Fruit fly (Drosophila melanogaster) whole organism, embryonic: ENCODE measurements around the gene Pka-C2.

ENCODE experiments used
- Antp ChIP-seq: fragments of 200-800 bp; sonication (Bioruptor generic); optimal IDR thresholded peaks from 3 replicates; lab custom pipeline; 2016; ENCODE audit warnings: missing biosample characterization, missing genetic modification characterization
- BEAF-32 ChIP-seq: fragments of 200-800 bp; sonication (Bioruptor generic); optimal IDR thresholded peaks from 3 replicates; lab custom pipeline; 2017; ENCODE audit warnings: missing biosample characterization, missing genetic modification characterization, mild to moderate bottlenecking, moderate library complexity, missing genetic modification reagents
- BtbVII ChIP-seq: fragments of 200-800 bp; sonication (Bioruptor generic); optimal IDR thresholded peaks from 3 replicates; lab custom pipeline; 2017; ENCODE audit warnings: missing biosample characterization, mild to moderate bottlenecking, missing genetic modification characterization
- CG11504 ChIP-seq: fragments of 200-800 bp; sonication (Bioruptor generic); optimal IDR thresholded peaks from 3 replicates; lab custom pipeline; 2019; ENCODE audit warnings: missing biosample characterization, mild to moderate bottlenecking, missing genetic modification characterization, moderate library complexity
- CG13424 ChIP-seq: fragments of 200-800 bp; sonication (Bioruptor generic); optimal IDR thresholded peaks from 2 replicates; lab custom pipeline; 2019; ENCODE audit warnings: missing biosample characterization, mild to moderate bottlenecking, missing genetic modification characterization, moderate library complexity
- CG14710 ChIP-seq: fragments of 200-800 bp; sonication (Bioruptor generic); optimal IDR thresholded peaks from 3 replicates; lab custom pipeline; 2019; ENCODE audit warnings: missing biosample characterization, mild to moderate bottlenecking, missing genetic modification characterization, moderate library complexity
- CG1603 ChIP-seq: fragments of 200-800 bp; sonication (Bioruptor generic); optimal IDR thresholded peaks from 2 replicates; lab custom pipeline; 2019; ENCODE audit warnings: missing biosample characterization, mild to moderate bottlenecking, missing genetic modification characterization, moderate library complexity
- CG16813 ChIP-seq: fragments of 200-800 bp; sonication (Bioruptor generic); IDR thresholded peaks from 3 replicates; pipeline ENCODE4 v1.3.6; 2022; ENCODE audit warnings: missing biosample characterization, missing genetic modification characterization; ENCODE audit not compliant: partially characterized antibody
- CG17328 ChIP-seq: fragments of 200-800 bp; sonication (Bioruptor generic); IDR thresholded peaks from 2 replicates; pipeline ENCODE4 v1.3.6; 2022; ENCODE audit warnings: missing biosample characterization, missing genetic modification characterization
- CG18262 ChIP-seq: fragments of 200-800 bp; optimal IDR thresholded peaks from 3 replicates; lab custom pipeline; 2019; ENCODE audit warnings: missing biosample characterization, mild to moderate bottlenecking, missing genetic modification characterization, moderate library complexity
- CG2678 ChIP-seq: fragments of 200-800 bp; sonication (Bioruptor generic); optimal IDR thresholded peaks from 3 replicates; lab custom pipeline; 2019; ENCODE audit warnings: missing biosample characterization, mild to moderate bottlenecking, missing genetic modification characterization, moderate library complexity
- CG2712 ChIP-seq: fragments of 200-800 bp; optimal IDR thresholded peaks from 3 replicates; lab custom pipeline; 2019; ENCODE audit warnings: missing biosample characterization, mild to moderate bottlenecking, missing genetic modification characterization, moderate library complexity
- CG4404 ChIP-seq: fragments of 200-800 bp; sonication (Bioruptor generic); IDR thresholded peaks from 2 replicates; pipeline ENCODE4 v1.3.6; 2022; ENCODE audit warnings: missing biosample characterization, missing genetic modification characterization
- CG9609 ChIP-seq: fragments of 200-800 bp; sonication (Bioruptor generic); optimal IDR thresholded peaks from 3 replicates; lab custom pipeline; 2016; ENCODE audit warnings: missing biosample characterization, missing genetic modification characterization
- Camta ChIP-seq: fragments of 200-800 bp; sonication (Bioruptor generic); optimal IDR thresholded peaks from 2 replicates; lab custom pipeline; 2016; ENCODE audit warnings: missing biosample characterization, missing genetic modification characterization
- Chrac-16 ChIP-seq: fragments of 200-800 bp; sonication (Bioruptor generic); optimal IDR thresholded peaks from 3 replicates; lab custom pipeline; 2016; ENCODE audit warnings: missing biosample characterization, missing genetic modification characterization
- Deaf1 ChIP-seq: fragments of 200-800 bp; optimal IDR thresholded peaks from 3 replicates; lab custom pipeline; 2019; ENCODE audit warnings: missing biosample characterization, mild to moderate bottlenecking, missing genetic modification characterization, moderate library complexity
- Ets65A ChIP-seq: fragments of 200-800 bp; sonication (Bioruptor generic); peaks from one replicate; lab custom pipeline; 2016; ENCODE audit warnings: missing biosample characterization, missing genetic modification characterization
- Ets97D ChIP-seq: fragments of 200-800 bp; sonication (Bioruptor generic); optimal IDR thresholded peaks from 3 replicates; lab custom pipeline; 2016; ENCODE audit warnings: missing biosample characterization, missing genetic modification characterization
- GATAe ChIP-seq: fragments of 200-800 bp; sonication (Bioruptor generic); conservative IDR thresholded peaks from 2 replicates; pipeline ENCODE4 v1.3.6; 2022; ENCODE audit warnings: missing biosample characterization, missing genetic modification characterization
- Hr51 ChIP-seq, 2 experiments: fragments of 200-800 bp; sonication (Bioruptor generic); optimal IDR thresholded peaks; 2 replicates in 1 of 2; 3 replicates in 1 of 2; lab custom pipeline; 2016 to 2018; ENCODE audit warnings: missing biosample characterization in 2 of 2, missing genetic modification characterization in 2 of 2, mild to moderate bottlenecking in 1 of 2, moderate library complexity in 1 of 2
- Hr78 ChIP-seq, 2 experiments: fragments of 200-800 bp in 1 of 2; fragments of >200 bp in 1 of 2; sonication (Bioruptor generic) in 1 of 2; optimal IDR thresholded peaks; 2 replicates each; lab custom pipeline; 2017 to 2019; ENCODE audit warnings: missing biosample characterization in 2 of 2, missing genetic modification characterization in 2 of 2, mild to moderate bottlenecking in 1 of 2, moderate library complexity in 1 of 2
- Hsf ChIP-seq: fragments of 200-800 bp; sonication (Bioruptor generic); optimal IDR thresholded peaks from 3 replicates; lab custom pipeline; 2016; ENCODE audit warnings: missing biosample characterization, missing genetic modification characterization
- Kr ChIP-seq: fragments of 200-800 bp; sonication (Bioruptor generic); optimal IDR thresholded peaks from 2 replicates; lab custom pipeline; 2017; ENCODE audit warnings: missing biosample characterization, mild to moderate bottlenecking, missing genetic modification characterization
- NC2α ChIP-seq: fragments of 200-800 bp; sonication (Bioruptor generic); optimal IDR thresholded peaks from 2 replicates; lab custom pipeline; 2016; ENCODE audit warnings: missing biosample characterization, missing genetic modification characterization
- Sox102F ChIP-seq: fragments of 200-800 bp; sonication (Bioruptor generic); optimal IDR thresholded peaks from 2 replicates; lab custom pipeline; 2018; ENCODE audit warnings: missing biosample characterization, mild to moderate bottlenecking, missing genetic modification characterization, moderate library complexity
- ab ChIP-seq: fragments of 200-800 bp; sonication (Bioruptor generic); optimal IDR thresholded peaks from 2 replicates; lab custom pipeline; 2016; ENCODE audit warnings: missing biosample characterization, missing genetic modification characterization
- bab2 ChIP-seq: fragments of 200-800 bp; sonication (Bioruptor generic); optimal IDR thresholded peaks from 2 replicates; lab custom pipeline; 2016; ENCODE audit warnings: missing biosample characterization, missing genetic modification characterization
- bcd ChIP-seq: fragments of 200-800 bp; sonication (Bioruptor generic); optimal IDR thresholded peaks from 2 replicates; lab custom pipeline; 2017; ENCODE audit warnings: missing biosample characterization, mild to moderate bottlenecking, missing genetic modification characterization
- dm ChIP-seq: fragments of 200-800 bp; sonication (Bioruptor generic); optimal IDR thresholded peaks from 3 replicates; lab custom pipeline; 2016; ENCODE audit warnings: missing biosample characterization, missing genetic modification characterization
- dmrt11E ChIP-seq: fragments of 200-800 bp; sonication (Bioruptor generic); optimal IDR thresholded peaks from 3 replicates; lab custom pipeline; 2018; ENCODE audit warnings: missing biosample characterization, mild to moderate bottlenecking, missing genetic modification characterization, moderate library complexity
- en ChIP-seq: fragments of 200-800 bp; sonication (Bioruptor generic); optimal IDR thresholded peaks from 2 replicates; lab custom pipeline; 2016; ENCODE audit warnings: missing biosample characterization, missing genetic modification characterization
- gsb-n ChIP-seq: fragments of 200-800 bp; sonication (Bioruptor generic); optimal IDR thresholded peaks from 3 replicates; lab custom pipeline; 2018; ENCODE audit warnings: missing biosample characterization, mild to moderate bottlenecking, missing genetic modification characterization
- hbn ChIP-seq: fragments of 200-800 bp; sonication (Bioruptor generic); IDR thresholded peaks from 2 replicates; pipeline ENCODE4 v1.3.6; 2022; ENCODE audit warnings: missing biosample characterization, missing genetic modification characterization; ENCODE audit not compliant: partially characterized antibody
- inv ChIP-seq: fragments of 200-800 bp; sonication (Bioruptor generic); IDR thresholded peaks from 2 replicates; pipeline ENCODE4 v1.3.6; 2022; ENCODE audit warnings: missing biosample characterization, missing genetic modification characterization; ENCODE audit not compliant: partially characterized antibody
- nerfin-1 ChIP-seq: fragments of 200-800 bp; sonication (Bioruptor generic); optimal IDR thresholded peaks from 3 replicates; lab custom pipeline; 2019; ENCODE audit warnings: missing biosample characterization, mild to moderate bottlenecking, missing genetic modification characterization, moderate library complexity
- oc ChIP-seq: fragments of 200-800 bp; sonication (Bioruptor generic); optimal IDR thresholded peaks from 2 replicates; lab custom pipeline; 2018; ENCODE audit warnings: missing biosample characterization, mild to moderate bottlenecking, missing genetic modification characterization, moderate library complexity
- prd ChIP-seq, 3 experiments: fragments of >200 bp in 2 of 3; fragments of 200-800 bp in 1 of 3; sonication (Bioruptor generic) in 1 of 3; optimal IDR thresholded peaks in 2 of 3; IDR thresholded peaks in 1 of 3; 2 replicates in 2 of 3; 3 replicates in 1 of 3; pipeline versions ENCODE4 v1.3.6 to Lab custom; 2017 to 2022; ENCODE audit warnings: missing biosample characterization in 1 of 3, missing genetic modification characterization in 1 of 3
- pros ChIP-seq: fragments of 200-800 bp; sonication (Bioruptor generic); optimal IDR thresholded peaks from 3 replicates; lab custom pipeline; 2019; ENCODE audit warnings: missing biosample characterization, mild to moderate bottlenecking, missing genetic modification characterization, moderate library complexity
- ranshi ChIP-seq: fragments of 200-800 bp; sonication (Bioruptor generic); IDR thresholded peaks from 2 replicates; pipeline ENCODE4 v1.3.6; 2022; ENCODE audit warnings: missing biosample characterization, missing genetic modification characterization
- ro ChIP-seq: fragments of 200-800 bp; sonication (Bioruptor generic); IDR thresholded peaks from 2 replicates; pipeline ENCODE4 v1.3.6; 2022; ENCODE audit warnings: missing biosample characterization, missing genetic modification characterization
- row ChIP-seq: fragments of 200-800 bp; sonication (Bioruptor generic); IDR thresholded peaks from 3 replicates; pipeline ENCODE4 v1.3.6; 2022; ENCODE audit warnings: missing biosample characterization, missing genetic modification characterization
- sens ChIP-seq: fragments of 200-800 bp; sonication (Bioruptor generic); peaks from one replicate; lab custom pipeline; 2016; ENCODE audit warnings: missing biosample characterization, missing genetic modification characterization
- trh ChIP-seq: fragments of 200-800 bp; sonication (Bioruptor generic); optimal IDR thresholded peaks from 2 replicates; lab custom pipeline; 2016; ENCODE audit warnings: missing biosample characterization, missing genetic modification characterization
- zf30C ChIP-seq: fragments of 200-800 bp; sonication (Bioruptor generic); optimal IDR thresholded peaks from 3 replicates; lab custom pipeline; 2018; ENCODE audit warnings: missing biosample characterization, mild to moderate bottlenecking, missing genetic modification characterization
- zfh1 ChIP-seq: fragments of 200-800 bp; sonication (Bioruptor generic); IDR thresholded peaks from 3 replicates; pipeline ENCODE4 v1.3.6; 2022; ENCODE audit warnings: missing biosample characterization, missing genetic modification characterization

Gene Pka-C2

DNA sequence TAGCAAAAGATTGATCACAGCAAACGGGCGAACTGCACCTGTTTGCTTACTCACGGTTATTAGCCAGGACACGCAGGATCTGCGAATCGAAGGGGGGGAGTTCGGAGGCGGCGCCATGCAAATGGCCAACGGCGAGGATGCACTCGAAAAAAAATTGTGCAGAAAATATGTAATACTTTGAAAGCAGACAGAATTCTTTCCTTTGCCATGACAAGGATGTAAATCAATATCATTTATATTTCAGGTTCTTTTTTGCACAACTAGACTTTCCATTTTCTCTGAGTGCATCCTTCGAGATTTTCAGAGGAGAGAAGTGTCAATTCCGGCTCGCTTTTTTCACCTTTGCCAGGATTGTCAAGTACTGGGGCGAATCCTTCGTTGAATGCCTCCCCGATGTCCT is 12.3 kb upstream of the Pka-C2 start (continued):
- TF ChIP-seq inv (no peak), hbn (GFP tag; lab: Robert Waterston, UW) (no peak), trh (GFP tag; lab: Kevin White, UChicago) (no peak), bab2 (no peak), CG11504 (tag; lab: Kevin White, UChicago) (peak; percentile 29), BEAF-32 (GFP tag; lab: Kevin White, UChicago) (no peak), CG9609 (GFP tag; lab: Kevin White, UChicago) (no peak)
- TF ChIP-seq, all 482 proteins: peak for 67

DNA sequence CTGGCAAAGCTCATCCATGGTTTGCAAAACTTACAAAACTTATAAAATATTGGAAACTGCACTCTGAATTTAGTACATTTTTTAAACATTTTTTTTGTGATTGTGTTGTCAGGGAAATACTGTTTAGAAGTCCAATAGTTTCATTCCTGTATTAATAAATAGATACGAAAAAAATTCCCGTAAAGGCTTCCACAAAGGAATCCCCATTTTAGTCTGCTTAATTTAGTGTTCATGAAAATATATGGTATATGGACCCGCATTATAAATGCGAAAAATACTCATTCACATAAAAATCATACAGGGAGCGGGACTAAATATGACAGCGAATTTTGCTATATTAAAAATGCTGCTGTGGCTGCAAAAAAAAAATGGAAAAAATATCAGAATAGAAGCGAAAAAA is 9.1 kb upstream of the Pka-C2 start, which contains the start of gene CG31010:
CG31010 (minus strand) TSS at position 101 of the 400 bp plus-strand sequence.
- TF ChIP-seq sens (GFP tag; lab: Kevin White, UChicago) (peak; percentile 45), ranshi (no peak)

DNA sequence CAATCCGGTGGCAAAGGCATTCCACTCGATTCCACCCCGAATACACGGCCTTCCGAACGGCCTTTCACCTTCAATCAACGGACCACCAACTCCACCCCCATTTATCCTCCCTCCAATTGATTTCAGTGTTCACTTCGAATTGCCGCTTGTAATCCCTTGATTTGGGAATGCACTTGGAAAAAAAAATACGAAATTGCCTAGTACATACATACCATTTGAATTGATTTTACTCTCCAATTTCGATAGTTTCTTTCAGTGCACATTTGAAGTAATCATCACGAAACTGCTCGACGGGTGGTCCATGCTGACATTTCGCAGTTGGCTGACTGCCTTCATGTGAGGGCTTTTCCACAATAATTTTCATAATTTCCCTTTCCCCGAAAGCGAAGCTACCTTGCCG is 2.2 kb upstream of the Pka-C2 start:
- TF ChIP-seq Chrac-16 (GFP tag; lab: Kevin White, UChicago) (peak; percentile 3), oc (tag; lab: Kevin White, UChicago) (peak; percentile 63), dmrt11E (peak; percentile 38), CG13424 (tag; lab: Kevin White, UChicago) (peak; percentile 3), ab (GFP tag; lab: Kevin White, UChicago) (no peak), Kr (GFP tag; lab: Kevin White, UChicago) (no peak), dm (GFP tag; lab: Kevin White, UChicago) (no peak), CG4404 (GFP tag; lab: Robert Waterston, UW) (0 out of 2 replicates have a peak, but pooled peaks have one; percentile 14), Hr51 (GFP tag; optimal IDR thresholded peaks at IDR 0.05; lab: Kevin White, UChicago) (peak in 1 of 2 experiments; percentile 17), sens (GFP tag; lab: Kevin White, UChicago) (peak; percentile 41), bcd (GFP tag; lab: Kevin White, UChicago) (no peak), Deaf1 (tag; lab: Kevin White, UChicago) (peak; percentile 45), gsb-n (peak; percentile 10), CG2678 (peak; percentile 4), Ets97D (GFP tag; lab: Kevin White, UChicago) (no peak), zf30C (peak; percentile 82), GATAe (GFP tag; lab: Robert Waterston, UW) (no peak), CG14710 (tag; lab: Kevin White, UChicago) (peak; percentile 9), pros (GFP tag; lab: Kevin White, UChicago) (peak; percentile 70), BtbVII (GFP tag; lab: Kevin White, UChicago) (no peak), Sox102F (GFP tag; lab: Kevin White, UChicago) (peak; percentile 1), CG18262 (tag; lab: Kevin White, UChicago) (peak; percentile 3), prd (optimal IDR thresholded peaks at IDR 0.05; lab: Kevin White, UChicago) (no peak), prd (GFP tag; IDR thresholded peaks at IDR 0.05; lab: Robert Waterston, UW) (peak; percentile 35; the same call in 1 of the 3 replicates), CG17328 (GFP tag; lab: Robert Waterston, UW) (0 out of 2 replicates have a peak, but pooled peaks have one; percentile 9), CG11504 (tag; lab: Kevin White, UChicago) (peak; percentile 4), ro (no peak), NC2α (GFP tag; lab: Kevin White, UChicago) (no peak), bab2 (peak; percentile 3), Antp (GFP tag; lab: Kevin White, UChicago) (peak; percentile 21), row (GFP tag; lab: Robert Waterston, UW) (peak; percentile 52; the same call in 2 of the 3 replicates), CG1603 (tag; lab: Kevin White, UChicago) (peak; percentile 48), nerfin-1 (tag; lab: Kevin White, UChicago) (peak; percentile 65), Ets65A (peak; percentile 29), CG16813 (GFP tag; lab: Robert Waterston, UW) (no peak), zfh1 (GFP tag; lab: Robert Waterston, UW) (0 out of 3 replicates have a peak, but pooled peaks have one; percentile 40), en (GFP tag; lab: Kevin White, UChicago) (no peak), Hsf (GFP tag; lab: Kevin White, UChicago) (no peak), Hr78 (GFP tag; optimal IDR thresholded peaks at IDR 0.05; lab: Kevin White, UChicago) (no peak), Camta (GFP tag; lab: Kevin White, UChicago) (no peak), CG2712 (tag; lab: Kevin White, UChicago) (peak; percentile 6)
